Fruit fly (Drosophila melanogaster): Measurements from ENCODE around the gene CG11322.

dm6 chr2L:6798762-6799246 is 39.4 kb upstream of the CG11322 start, which contains the start of the genes nrv2 and CG43610:
- no peak for TF ChIP-seq usp (GFP tag; optimal IDR thresholded peaks at IDR 0.05)
- TF ChIP-seq CG8478 (optimal IDR thresholded peaks at IDR 0.05), result no peak
- TF ChIP-seq psq (optimal IDR thresholded peaks at IDR 0.05), result no peak
